Fruit fly (Drosophila melanogaster): ENCODE measurements around the gene RhoGAP19D.

- no peak for TF ChIP-seq CTCF (optimal IDR thresholded peaks at IDR 0.05)
- no peak for TF ChIP-seq CG8478 (optimal IDR thresholded peaks at IDR 0.05)
These were observed 924 bp upstream of the RhoGAP19D start, which contains the start of gene CG1812 for dm6 chrX:20511382-20511853.
